Worm (Caenorhabditis elegans) whole organism, L2 larva: Measurements from ENCODE around the gene ptc-1.

Source experiments
- C34F6.9 ChIP-seq: fragments of 150-350 bp; optimal IDR thresholded peaks from 2 replicates; lab custom pipeline; 2014; ENCODE audit warnings: missing biosample characterization, missing genetic modification characterization
- F13H6.1 ChIP-seq: sonication (generic microtip); optimal IDR thresholded peaks from 2 replicates; lab custom pipeline; 2016; ENCODE audit warnings: missing genetic modification characterization, missing compliant biosample characterization
- R02D3.7 ChIP-seq: fragments of 150-350 bp; optimal IDR thresholded peaks from 2 replicates; lab custom pipeline; 2014; ENCODE audit warnings: missing biosample characterization, missing genetic modification characterization
- Y55F3AM.14 ChIP-seq: fragments of 200-800 bp; sonication (Bioruptor generic); optimal IDR thresholded peaks from 2 replicates; lab custom pipeline; 2018; ENCODE audit warnings: mild to moderate bottlenecking, missing genetic modification characterization, missing compliant biosample characterization
- ZK546.5 ChIP-seq: sonication (generic microtip); optimal IDR thresholded peaks from 2 replicates; lab custom pipeline; 2017; ENCODE audit warnings: missing biosample characterization, missing genetic modification characterization
- alr-1 ChIP-seq: fragments of 150-350 bp; optimal IDR thresholded peaks from 2 replicates; lab custom pipeline; 2014; ENCODE audit warnings: missing biosample characterization, missing genetic modification characterization
- aly-2 ChIP-seq: fragments of 150-350 bp; optimal IDR thresholded peaks from 2 replicates; lab custom pipeline; 2014; ENCODE audit warnings: missing biosample characterization, missing genetic modification characterization
- ama-1 ChIP-seq: fragments of 150-350 bp; optimal IDR thresholded peaks from 2 replicates; lab custom pipeline; 2018; ENCODE audit warnings: inconsistent platforms
- ceh-16 ChIP-seq: fragments of 150-350 bp; optimal IDR thresholded peaks from 2 replicates; lab custom pipeline; 2014; ENCODE audit warnings: missing biosample characterization, missing genetic modification characterization
- crh-2 ChIP-seq: sonication (generic microtip); optimal IDR thresholded peaks from 2 replicates; lab custom pipeline; 2017; ENCODE audit warnings: missing biosample characterization, missing genetic modification characterization
- egl-27 ChIP-seq: sonication (generic microtip); optimal IDR thresholded peaks from 3 replicates; lab custom pipeline; 2017; ENCODE audit warnings: missing biosample characterization, missing genetic modification reagents, missing genetic modification characterization
- elt-1 ChIP-seq: fragments of 150-350 bp; optimal IDR thresholded peaks from 2 replicates; lab custom pipeline; 2014; ENCODE audit warnings: missing biosample characterization, missing genetic modification characterization
- elt-3 ChIP-seq: sonication (generic microtip); optimal IDR thresholded peaks from 2 replicates; lab custom pipeline; 2017; ENCODE audit warnings: missing biosample characterization, missing genetic modification characterization
- fos-1 ChIP-seq: fragments of 150-350 bp; optimal IDR thresholded peaks from 2 replicates; lab custom pipeline; 2014; ENCODE audit warnings: missing biosample characterization, missing genetic modification characterization
- lin-11 ChIP-seq: fragments of 150-350 bp; sonication (generic microtip); optimal IDR thresholded peaks from 2 replicates; lab custom pipeline; 2014; ENCODE audit warnings: missing biosample characterization, missing genetic modification characterization, inconsistent platforms, mixed read lengths
- lin-13 ChIP-seq: fragments of 150-350 bp; optimal IDR thresholded peaks from 2 replicates; lab custom pipeline; 2014; ENCODE audit warnings: missing biosample characterization, missing genetic modification reagents, missing genetic modification characterization
- lin-39 ChIP-seq: fragments of 150-350 bp; optimal IDR thresholded peaks from 2 replicates; lab custom pipeline; 2014; ENCODE audit warnings: missing biosample characterization, missing genetic modification reagents, missing genetic modification characterization
- lsy-2 ChIP-seq, 2 experiments: fragments of 150-350 bp in 1 of 2; sonication (generic microtip) in 1 of 2; optimal IDR thresholded peaks; 2 replicates each; lab custom pipeline; 2014 to 2017; ENCODE audit warnings: missing biosample characterization in 2 of 2, missing genetic modification characterization in 2 of 2
- mab-5 ChIP-seq: fragments of 150-350 bp; optimal IDR thresholded peaks from 2 replicates; lab custom pipeline; 2014; ENCODE audit warnings: missing biosample characterization, missing genetic modification characterization
- nhr-10 ChIP-seq: sonication (generic microtip); optimal IDR thresholded peaks from 2 replicates; lab custom pipeline; 2017; ENCODE audit warnings: missing biosample characterization, missing genetic modification characterization
- nhr-12 ChIP-seq: fragments of 150-350 bp; optimal IDR thresholded peaks from 2 replicates; lab custom pipeline; 2014; ENCODE audit warnings: missing biosample characterization, missing genetic modification characterization
- nhr-129 ChIP-seq: fragments of 150-350 bp; optimal IDR thresholded peaks from 2 replicates; lab custom pipeline; 2014; ENCODE audit warnings: missing biosample characterization, missing genetic modification characterization
- nhr-21 ChIP-seq: fragments of 150-350 bp; optimal IDR thresholded peaks from 2 replicates; lab custom pipeline; 2014; ENCODE audit warnings: missing biosample characterization, missing genetic modification characterization
- nhr-237 ChIP-seq: fragments of 150-350 bp; optimal IDR thresholded peaks from 2 replicates; lab custom pipeline; 2014; ENCODE audit warnings: missing biosample characterization, missing genetic modification characterization
- nhr-25 ChIP-seq: fragments of 150-350 bp; sonication (generic microtip); optimal IDR thresholded peaks from 3 replicates; lab custom pipeline; 2014; ENCODE audit warnings: missing biosample characterization, missing genetic modification characterization
- nhr-6 ChIP-seq: fragments of 150-350 bp; optimal IDR thresholded peaks from 2 replicates; lab custom pipeline; 2014; ENCODE audit warnings: missing biosample characterization, missing genetic modification characterization
- nhr-77 ChIP-seq: fragments of 150-350 bp; optimal IDR thresholded peaks from 2 replicates; lab custom pipeline; 2014; ENCODE audit warnings: missing biosample characterization, missing genetic modification characterization
- sem-4 ChIP-seq: fragments of 150-350 bp; optimal IDR thresholded peaks from 2 replicates; lab custom pipeline; 2014; ENCODE audit warnings: missing biosample characterization, missing genetic modification reagents, missing genetic modification characterization
- sma-9 ChIP-seq, 2 experiments: fragments of 150-350 bp in 1 of 2; sonication (generic microtip) in 1 of 2; optimal IDR thresholded peaks; 2 replicates each; lab custom pipeline; 2014 to 2016; ENCODE audit warnings: missing genetic modification characterization in 2 of 2, mild to moderate bottlenecking in 1 of 2, missing biosample characterization in 1 of 2, missing compliant biosample characterization in 1 of 2, missing genetic modification reagents in 1 of 2, moderate library complexity in 1 of 2
- snpc-4 ChIP-seq: fragments of 150-350 bp; optimal IDR thresholded peaks from 2 replicates; lab custom pipeline; 2014; ENCODE audit warnings: missing biosample characterization, missing genetic modification characterization
- unc-39 ChIP-seq: fragments of 150-350 bp; optimal IDR thresholded peaks from 2 replicates; lab custom pipeline; 2014; ENCODE audit warnings: missing biosample characterization, missing genetic modification characterization
- unc-55 ChIP-seq: fragments of 150-350 bp; sonication (generic microtip); optimal IDR thresholded peaks from 3 replicates; lab custom pipeline; 2014; ENCODE audit warnings: missing biosample characterization, missing genetic modification reagents, missing genetic modification characterization
- ztf-1 ChIP-seq: fragments of 200-800 bp; sonication (Bioruptor generic); conservative IDR thresholded peaks from 2 replicates; pipeline ENCODE4 v1.3.6; 2022; ENCODE audit warnings: missing genetic modification characterization, missing compliant biosample characterization
- ztf-4 ChIP-seq: fragments of 150-350 bp; optimal IDR thresholded peaks from 2 replicates; lab custom pipeline; 2014; ENCODE audit warnings: missing biosample characterization, missing genetic modification characterization

Gene ptc-1

ce11 chrII:7873843-7874372 lies 19.1 kb upstream of the ptc-1 start, which contains the start of gene T01H3.3 (continued):
- TF ChIP-seq aly-2 (tag; lab: Kevin White, UChicago), result no peak
- no peak for TF ChIP-seq nhr-77 (tag; lab: Kevin White, UChicago)
- TF ChIP-seq nhr-237 (tag; lab: Kevin White, UChicago), result no peak
- no peak for TF ChIP-seq elt-1 (tag; lab: Kevin White, UChicago)
- TF ChIP-seq ama-1 (lab: Kevin White, UChicago), result no peak
- TF ChIP-seq lin-13 (GFP tag; lab: Kevin White, UChicago), result peak; percentile 44
- no peak for TF ChIP-seq elt-3 (tag; lab: Kevin White, UChicago)
- TF ChIP-seq ZK546.5 (tag; lab: Kevin White, UChicago), result no peak
- TF ChIP-seq lin-39 (tag; lab: Kevin White, UChicago), result no peak

DNA sequence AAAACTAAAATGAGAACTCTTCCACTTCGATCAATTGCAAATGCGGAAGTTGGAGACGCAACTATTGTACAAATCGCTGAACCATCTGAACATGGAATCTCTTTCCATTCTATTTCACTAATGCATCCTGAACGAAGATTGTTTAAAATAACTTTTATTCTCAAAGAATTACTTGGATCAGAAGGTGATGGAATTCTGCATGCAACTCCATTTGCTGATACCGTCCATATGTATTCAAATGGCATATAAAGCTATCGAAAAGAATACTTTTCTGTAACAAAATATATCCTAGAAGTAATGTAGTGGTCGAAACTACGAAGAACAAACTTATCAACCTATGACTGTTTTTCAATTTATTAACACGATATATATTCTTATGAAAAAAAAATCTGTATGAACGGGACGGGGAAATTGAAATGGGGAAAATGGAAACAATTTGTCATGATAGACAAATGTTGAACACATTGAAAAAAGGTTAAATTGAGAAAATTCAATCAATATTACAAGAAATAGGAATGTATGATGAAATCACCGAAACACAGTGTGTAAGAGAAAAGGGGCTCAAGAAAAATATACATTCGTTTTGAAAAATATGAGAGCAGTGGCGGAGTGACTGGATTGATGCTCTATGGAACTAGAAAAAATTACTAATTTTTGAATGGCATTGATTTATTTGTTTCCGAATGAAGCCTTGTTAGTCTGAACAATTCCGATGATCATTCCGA lies 15.1 kb upstream of the ptc-1 start, which contains the start of gene T01H3.2:
TSS of gene T01H3.2 (minus strand) at position 251 of the 725 bp plus-strand sequence.
- TF ChIP-seq nhr-6, result no peak
- peak; percentile 3 for TF ChIP-seq crh-2 (tag; lab: Kevin White, UChicago)
- TF ChIP-seq egl-27, result no peak
- TF ChIP-seq ama-1 (lab: Kevin White, UChicago), result peak; percentile 2
- peak in 1 of 2 experiments; percentile 12 for TF ChIP-seq lsy-2 (tag; optimal IDR thresholded peaks at IDR 0.05; lab: Kevin White, UChicago)
- no peak for TF ChIP-seq lin-13 (GFP tag; lab: Kevin White, UChicago)
- TF ChIP-seq nhr-10 (tag; lab: Kevin White, UChicago), result no peak

DNA sequence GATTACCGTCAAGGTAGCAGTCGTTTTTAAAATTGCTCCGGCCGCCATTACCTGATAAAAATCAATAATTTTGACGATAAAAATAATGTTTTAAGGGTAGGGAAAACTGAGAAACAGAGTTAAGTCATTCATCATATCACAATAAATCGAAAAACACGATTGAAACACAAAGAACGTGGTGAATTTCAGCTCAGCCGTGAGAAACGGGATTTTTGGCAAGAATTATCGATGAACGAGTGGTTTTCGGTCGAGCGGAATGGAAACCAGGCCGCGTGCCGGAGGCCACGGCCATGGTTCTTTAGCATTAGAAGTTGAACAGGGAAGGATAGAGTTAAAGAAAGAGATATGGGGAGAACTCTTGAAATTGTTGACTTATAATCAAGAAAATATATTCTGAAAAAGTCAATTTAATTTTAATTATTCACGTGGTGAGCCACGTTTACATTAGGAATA lies 13.7 kb upstream of the ptc-1 start, which contains the start of the genes vha-4 and T01H3.5:
TSS of gene vha-4 (minus strand) at position 51 of the 453 bp plus-strand sequence.
TSS of gene T01H3.5 (plus strand) at position 351 of the 453 bp plus-strand sequence.
- peak in 1 of 2 experiments; percentile 12 for TF ChIP-seq lsy-2 (tag; optimal IDR thresholded peaks at IDR 0.05; lab: Kevin White, UChicago)
- TF ChIP-seq nhr-129 (tag; lab: Kevin White, UChicago), result peak; percentile 5
- no peak for TF ChIP-seq elt-1 (tag; lab: Kevin White, UChicago)
- TF ChIP-seq unc-55 (GFP tag; lab: Kevin White, UChicago), result peak; percentile 16
- no peak for TF ChIP-seq nhr-6
- peak; percentile 62 for TF ChIP-seq fos-1 (tag; lab: Kevin White, UChicago)

- TF ChIP-seq ama-1 (lab: Kevin White, UChicago) (no peak), lsy-2 (tag; optimal IDR thresholded peaks at IDR 0.05; lab: Kevin White, UChicago) (peak in 1 of 2 experiments; percentile 53)
These were observed 12.6 kb upstream of the ptc-1 start, which contains the start of gene perm-1 for ce11 chrII:7880373-7880862. Gene perm-1, plus strand, starts transcription at chrII:7880812.

ce11 chrII:7884898-7885297 lies 8.1 kb upstream of the ptc-1 start:
- TF ChIP-seq lsy-2 (tag; optimal IDR thresholded peaks at IDR 0.05; lab: Kevin White, UChicago) (peak in 1 of 2 experiments; percentile 38), nhr-129 (tag; lab: Kevin White, UChicago) (peak; percentile 20), R02D3.7 (tag; lab: Kevin White, UChicago) (no peak), C34F6.9 (tag; lab: Kevin White, UChicago) (peak; percentile 65), ZK546.5 (tag; lab: Kevin White, UChicago) (no peak), lin-11 (tag; lab: Kevin White, UChicago) (peak; percentile 23), unc-55 (GFP tag; lab: Kevin White, UChicago) (peak; percentile 95)

ce11 chrII:7887295-7887694 lies 5.7 kb upstream of the ptc-1 start:
- peak; percentile 75 for TF ChIP-seq ztf-4 (tag; lab: Kevin White, UChicago)
- no peak for TF ChIP-seq mab-5 (tag; lab: Kevin White, UChicago)
- peak; percentile 58 for TF ChIP-seq fos-1 (tag; lab: Kevin White, UChicago)
- no peak for TF ChIP-seq egl-27
- TF ChIP-seq nhr-77 (tag; lab: Kevin White, UChicago), result no peak
- no peak for TF ChIP-seq aly-2 (tag; lab: Kevin White, UChicago)
- no peak for TF ChIP-seq elt-3 (tag; lab: Kevin White, UChicago)
- TF ChIP-seq F13H6.1 (tag; lab: Kevin White, UChicago), result no peak
- peak; percentile 6 for TF ChIP-seq nhr-21
- TF ChIP-seq lin-13 (GFP tag; lab: Kevin White, UChicago), result peak; percentile 17
- TF ChIP-seq nhr-237 (tag; lab: Kevin White, UChicago), result no peak
- peak; percentile 6 for TF ChIP-seq nhr-25 (tag; lab: Kevin White, UChicago)
- TF ChIP-seq unc-39 (tag; lab: Kevin White, UChicago), result no peak
- peak; percentile 44 for TF ChIP-seq unc-55 (GFP tag; lab: Kevin White, UChicago)
- TF ChIP-seq alr-1, result no peak
- no peak for TF ChIP-seq Y55F3AM.14
- TF ChIP-seq nhr-10 (tag; lab: Kevin White, UChicago), result no peak
- no peak for TF ChIP-seq elt-1 (tag; lab: Kevin White, UChicago)
- TF ChIP-seq lin-11 (tag; lab: Kevin White, UChicago), result peak; percentile 21
- peak; percentile 92 for TF ChIP-seq nhr-129 (tag; lab: Kevin White, UChicago)
- peak; percentile 41 for TF ChIP-seq ama-1 (lab: Kevin White, UChicago)
- no peak for TF ChIP-seq nhr-6
- no peak for TF ChIP-seq sem-4 (tag; lab: Kevin White, UChicago)
- no peak for TF ChIP-seq ceh-16
- TF ChIP-seq snpc-4 (tag; lab: Kevin White, UChicago), result no peak
- TF ChIP-seq C34F6.9 (tag; lab: Kevin White, UChicago), result peak; percentile 88
- no peak for TF ChIP-seq ztf-1
- peak; percentile 40 for TF ChIP-seq sma-9 (GFP tag; optimal IDR thresholded peaks at IDR 0.05; lab: Kevin White, UChicago)
- no peak for TF ChIP-seq sma-9 (tag; optimal IDR thresholded peaks at IDR 0.05; lab: Kevin White, UChicago)
- no peak for TF ChIP-seq nhr-12
- peak in 1 of 2 experiments; percentile 77 for TF ChIP-seq lsy-2 (tag; optimal IDR thresholded peaks at IDR 0.05; lab: Kevin White, UChicago)
